Fruit fly (Drosophila melanogaster): Measurements from ENCODE around the gene CG5126.
A peak's percentile ranks its signal among the peaks of the same experiment; 100 is the strongest.

The CG5126 gene

dm6 chr2L:1217033-1217612, 33.3 kb upstream of the CG5126 start:
- TF ChIP-seq cwo (GFP tag; optimal IDR thresholded peaks at IDR 0.05) (no peak), CG11456 (GFP tag; IDR thresholded peaks at IDR 0.05) (no peak), C15 (GFP tag; IDR thresholded peaks at IDR 0.05) (no peak), CG4730 (GFP tag; IDR thresholded peaks at IDR 0.05) (no peak), chm (GFP tag; IDR thresholded peaks at IDR 0.05) (no peak), sim (GFP tag; IDR thresholded peaks at IDR 0.05) (no peak), CG12769 (tag; optimal IDR thresholded peaks at IDR 0.05) (no peak), CG11093 (GFP tag; IDR thresholded peaks at IDR 0.05) (no peak), Tbp (GFP tag; optimal IDR thresholded peaks at IDR 0.05) (no peak), Adf1 (GFP tag; IDR thresholded peaks at IDR 0.05) (no peak), zfh1 (GFP tag; IDR thresholded peaks at IDR 0.05) (no peak), CG14667 (GFP tag; IDR thresholded peaks at IDR 0.05) (no peak), CG17802 (tag; optimal IDR thresholded peaks at IDR 0.05) (no peak), Spps (tag; optimal IDR thresholded peaks at IDR 0.05) (no peak), crol (GFP tag; IDR thresholded peaks at IDR 0.05) (0 out of 2 replicates have a peak, but pooled peaks have one; percentile 22), CG10431 (GFP tag; optimal IDR thresholded peaks at IDR 0.05) (no peak), CG13424 (tag; optimal IDR thresholded peaks at IDR 0.05) (no peak), chif (GFP tag; optimal IDR thresholded peaks at IDR 0.05) (no peak), CG10209 (GFP tag; optimal IDR thresholded peaks at IDR 0.05) (no peak), pfk (GFP tag; optimal IDR thresholded peaks at IDR 0.05) (no peak), sd (tag; optimal IDR thresholded peaks at IDR 0.05) (peak; percentile 60), abd-A (tag; optimal IDR thresholded peaks at IDR 0.05) (peak; percentile 87), ash1 (GFP tag; optimal IDR thresholded peaks at IDR 0.05) (no peak), insv (GFP tag; optimal IDR thresholded peaks at IDR 0.05) (no peak), CG8944 (GFP tag; optimal IDR thresholded peaks at IDR 0.05) (no peak), ems (GFP tag; optimal IDR thresholded peaks at IDR 0.05) (no peak), fru (optimal IDR thresholded peaks at IDR 0.05) (no peak), jumu (GFP tag; optimal IDR thresholded peaks at IDR 0.05) (no peak), Vsx1 (GFP tag; optimal IDR thresholded peaks at IDR 0.05) (no peak), lilli (GFP tag; optimal IDR thresholded peaks at IDR 0.05) (no peak), nerfin-1 (tag; optimal IDR thresholded peaks at IDR 0.05) (peak; percentile 86), tup (GFP tag; optimal IDR thresholded peaks at IDR 0.05) (no peak)

dm6 chr2L:1214465-1214864, 30.6 kb upstream of the CG5126 start:
- no peak for TF ChIP-seq dm (GFP tag; optimal IDR thresholded peaks at IDR 0.05)
- no peak for TF ChIP-seq fd102C (GFP tag; optimal IDR thresholded peaks at IDR 0.05)
- TF ChIP-seq chn (GFP tag; optimal IDR thresholded peaks at IDR 0.05), result no peak
- no peak for TF ChIP-seq Sry-δ (GFP tag; optimal IDR thresholded peaks at IDR 0.05)
- TF ChIP-seq scrt (GFP tag; optimal IDR thresholded peaks at IDR 0.05), result peak; percentile 13
- peak; percentile 65 for TF ChIP-seq Med (GFP tag)
- 0 out of 2 replicates have a peak, but pooled peaks have one; percentile 36 for TF ChIP-seq Rfx (GFP tag; IDR thresholded peaks at IDR 0.05)
- TF ChIP-seq CG6765 (GFP tag; optimal IDR thresholded peaks at IDR 0.05), result no peak
- TF ChIP-seq CG12391 (tag; optimal IDR thresholded peaks at IDR 0.05), result peak; percentile 39
- peak; percentile 16 for TF ChIP-seq CG3407 (GFP tag; optimal IDR thresholded peaks at IDR 0.05)
- no peak for TF ChIP-seq lbe (GFP tag; optimal IDR thresholded peaks at IDR 0.05)
- TF ChIP-seq CG3847 (GFP tag; IDR thresholded peaks at IDR 0.05), result no peak
- no peak for TF ChIP-seq GATAe (GFP tag; conservative IDR thresholded peaks at IDR 0.05)
- TF ChIP-seq otp (GFP tag; IDR thresholded peaks at IDR 0.05), result 0 out of 3 replicates have a peak, but pooled peaks have one; percentile 47
- no peak for TF ChIP-seq pfk (GFP tag; optimal IDR thresholded peaks at IDR 0.05)
- TF ChIP-seq ken (GFP tag; IDR thresholded peaks at IDR 0.05), result 0 out of 3 replicates have a peak, but pooled peaks have one; percentile 46
- TF ChIP-seq lilli (GFP tag; optimal IDR thresholded peaks at IDR 0.05), result peak; percentile 28
- no peak for TF ChIP-seq fu2 (GFP tag; optimal IDR thresholded peaks at IDR 0.05)
- TF ChIP-seq CG30403 (GFP tag; optimal IDR thresholded peaks at IDR 0.05), result peak; percentile 43
- TF ChIP-seq CG15514 (GFP tag; optimal IDR thresholded peaks at IDR 0.05), result peak; percentile 17
- TF ChIP-seq nmo (GFP tag; optimal IDR thresholded peaks at IDR 0.05), result peak; percentile 45
- TF ChIP-seq CG2678 (tag; optimal IDR thresholded peaks at IDR 0.05), result peak; percentile 61

Measured in whole organism, embryonic.